Worm (Caenorhabditis elegans): ENCODE measurements around the gene C49F8.1.

ce11 chrX:13366955-13367354, 2.2 kb upstream of the C49F8.1 start:
- TF ChIP-seq W03F9.2 (tag; optimal IDR thresholded peaks at IDR 0.05) (no peak), dao-5 (tag; optimal IDR thresholded peaks at IDR 0.05) (no peak), him-1 (tag; optimal IDR thresholded peaks at IDR 0.05) (no peak)
